Worm (Caenorhabditis elegans) whole organism, early embryonic: ENCODE data around the gene ctps-1.

Experiments
- B0310.2 ChIP-seq: sonication (generic microtip); optimal IDR thresholded peaks from 2 replicates; lab custom pipeline; 2016; ENCODE audit warnings: mild to moderate bottlenecking, missing genetic modification characterization, missing compliant biosample characterization
- aly-1 ChIP-seq: sonication (generic microtip); optimal IDR thresholded peaks from 2 replicates; lab custom pipeline; 2016; ENCODE audit warnings: missing genetic modification characterization, missing compliant biosample characterization
- ama-1 ChIP-seq: fragments of 150-350 bp; optimal IDR thresholded peaks from 2 replicates; lab custom pipeline; 2014
- ceh-36 ChIP-seq: sonication (generic microtip); optimal IDR thresholded peaks from 2 replicates; lab custom pipeline; 2016; ENCODE audit warnings: missing genetic modification characterization, inconsistent platforms, missing compliant biosample characterization
- hmbx-1 ChIP-seq: sonication (generic microtip); optimal IDR thresholded peaks from 2 replicates; lab custom pipeline; 2016; ENCODE audit warnings: mild to moderate bottlenecking, missing genetic modification characterization, missing compliant biosample characterization
- hmg-4 ChIP-seq: fragments of 200-800 bp; sonication (Bioruptor generic); optimal IDR thresholded peaks from 2 replicates; lab custom pipeline; 2018; ENCODE audit warnings: mild to moderate bottlenecking, missing genetic modification characterization, missing compliant biosample characterization
- hnd-1 ChIP-seq: sonication (generic microtip); optimal IDR thresholded peaks from 2 replicates; lab custom pipeline; 2016; ENCODE audit warnings: missing genetic modification characterization, missing compliant biosample characterization
- scrt-1 ChIP-seq: fragments of 200-800 bp; sonication (Bioruptor generic); IDR thresholded peaks from 2 replicates; pipeline ENCODE4 v1.3.6; 2022; ENCODE audit warnings: missing genetic modification characterization, missing compliant biosample characterization
- tbx-11 ChIP-seq: fragments of 200-800 bp; sonication (Bioruptor generic); IDR thresholded peaks from 2 replicates; pipeline ENCODE4 v1.3.6; 2022; ENCODE audit warnings: missing genetic modification characterization, missing compliant biosample characterization

- TF ChIP-seq hmbx-1 (tag; lab: Kevin White, UChicago) (no peak), hnd-1 (tag; lab: Kevin White, UChicago) (no peak), ama-1 (no peak), aly-1 (tag; lab: Kevin White, UChicago) (no peak), tbx-11 (no peak), hmg-4 (GFP tag; lab: Kevin White, UChicago) (no peak), B0310.2 (tag; lab: Kevin White, UChicago) (no peak), ceh-36 (tag; lab: Kevin White, UChicago) (no peak), scrt-1 (GFP tag; lab: Robert Waterston, UW) (no peak)
Observed at ce11 chrV:16812371-16812770, 17.7 kb downstream of the ctps-1 start.
